Worm (Caenorhabditis elegans): Measurements from ENCODE around the gene K10C8.4.

DNA sequence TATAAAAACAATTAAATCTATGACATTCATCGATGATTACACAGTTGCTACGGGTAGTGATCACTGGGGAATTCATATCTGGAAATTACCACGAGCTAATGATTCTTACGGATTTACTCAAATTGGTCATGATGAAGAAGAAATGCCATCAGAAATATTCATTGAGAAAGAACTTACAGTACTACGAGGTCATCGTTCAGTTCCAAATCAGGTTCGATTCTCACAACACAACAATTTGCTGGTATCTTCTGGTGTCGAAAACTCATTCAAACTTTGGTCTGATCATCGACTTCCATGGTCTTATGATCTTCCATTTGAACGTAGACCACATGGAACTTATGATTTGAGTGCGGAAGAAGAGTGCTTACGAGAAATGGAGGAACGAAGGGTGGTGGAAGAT, 10.4 kb downstream of the K10C8.4 start:
- TF ChIP-seq ztf-18 (tag; optimal IDR thresholded peaks at IDR 0.05) (no peak), F22D6.2 (tag; optimal IDR thresholded peaks at IDR 0.05) (no peak), unc-62 (GFP tag; optimal IDR thresholded peaks at IDR 0.05) (no peak), B0035.1 (tag; optimal IDR thresholded peaks at IDR 0.05) (no peak), nhr-90 (tag; optimal IDR thresholded peaks at IDR 0.05) (no peak), ama-1 (optimal IDR thresholded peaks at IDR 0.05) (no peak), ama-1 (GFP tag; optimal IDR thresholded peaks at IDR 0.05) (no peak)
